Worm (Caenorhabditis elegans) whole organism, mixed stage, embryonic: Measurements from ENCODE around the gene Y45G5AM.7.

Source experiments
- M03D4.4 ChIP-seq: sonication (generic microtip); optimal IDR thresholded peaks from 2 replicates; lab custom pipeline; 2017; ENCODE audit warnings: mild to moderate bottlenecking, missing genetic modification characterization, missing compliant biosample characterization
- blmp-1 ChIP-seq: fragments of 150-350 bp; optimal IDR thresholded peaks from 2 replicates; lab custom pipeline; 2014; ENCODE audit warnings: missing biosample characterization, missing genetic modification characterization
- hlh-1 ChIP-seq: fragments of 150-350 bp; optimal IDR thresholded peaks from 2 replicates; lab custom pipeline; 2014; ENCODE audit warnings: missing biosample characterization, missing genetic modification reagents, missing genetic modification characterization
- lin-13 ChIP-seq: fragments of 150-350 bp; optimal IDR thresholded peaks from 2 replicates; lab custom pipeline; 2014; ENCODE audit warnings: missing biosample characterization, missing genetic modification characterization
- mep-1 ChIP-seq: fragments of 150-350 bp; optimal IDR thresholded peaks from 2 replicates; lab custom pipeline; 2017; ENCODE audit warnings: missing biosample characterization, missing genetic modification reagents, missing genetic modification characterization, inconsistent platforms
- mls-2 ChIP-seq: sonication (generic microtip); optimal IDR thresholded peaks from 2 replicates; lab custom pipeline; 2016; ENCODE audit warnings: mild to moderate bottlenecking, missing genetic modification characterization, moderate library complexity, missing compliant biosample characterization
- nhr-237 ChIP-seq: fragments of 150-350 bp; optimal IDR thresholded peaks from 2 replicates; lab custom pipeline; 2014; ENCODE audit warnings: missing biosample characterization, missing genetic modification characterization
- nhr-28 ChIP-seq: fragments of 150-350 bp; optimal IDR thresholded peaks from 2 replicates; lab custom pipeline; 2014; ENCODE audit warnings: missing biosample characterization, missing genetic modification characterization
- nhr-76 ChIP-seq: sonication (generic microtip); optimal IDR thresholded peaks from 2 replicates; lab custom pipeline; 2017; ENCODE audit warnings: missing biosample characterization, missing genetic modification characterization
- pha-4 ChIP-seq: fragments of 150-350 bp; optimal IDR thresholded peaks from 2 replicates; lab custom pipeline; 2018; ENCODE audit warnings: missing biosample characterization, missing genetic modification reagents, missing genetic modification characterization
- snpc-4 ChIP-seq: fragments of 150-350 bp; optimal IDR thresholded peaks from 2 replicates; lab custom pipeline; 2014; ENCODE audit warnings: missing biosample characterization, missing genetic modification characterization
- sptf-1 ChIP-seq: sonication (generic microtip); optimal IDR thresholded peaks from 2 replicates; lab custom pipeline; 2017; ENCODE audit warnings: mild to moderate bottlenecking, missing genetic modification characterization, moderate library complexity, missing compliant biosample characterization
- unc-62 ChIP-seq: fragments of 150-350 bp; optimal IDR thresholded peaks from 2 replicates; lab custom pipeline; 2014; ENCODE audit warnings: missing biosample characterization, missing genetic modification reagents, missing genetic modification characterization
- ztf-11 ChIP-seq: fragments of 150-350 bp; optimal IDR thresholded peaks from 2 replicates; lab custom pipeline; 2014; ENCODE audit warnings: missing biosample characterization, missing genetic modification characterization

ce11 chrV:4143034-4143433 is 27.0 kb downstream of the Y45G5AM.7 start:
- no peak for TF ChIP-seq mls-2 (tag; lab: Kevin White, UChicago)
- TF ChIP-seq mep-1 (tag; lab: Kevin White, UChicago), result peak; percentile 39
- TF ChIP-seq snpc-4 (tag; lab: Kevin White, UChicago), result no peak
- no peak for TF ChIP-seq nhr-76 (tag; lab: Kevin White, UChicago)
- no peak for TF ChIP-seq unc-62
- TF ChIP-seq pha-4 (tag; lab: Kevin White, UChicago), result no peak
- TF ChIP-seq ztf-11 (tag; lab: Kevin White, UChicago), result no peak
- TF ChIP-seq nhr-28 (tag; lab: Kevin White, UChicago), result no peak
- TF ChIP-seq lin-13 (tag; lab: Kevin White, UChicago), result no peak
- peak; percentile 9 for TF ChIP-seq nhr-237 (tag; lab: Kevin White, UChicago)
- no peak for TF ChIP-seq M03D4.4
- TF ChIP-seq blmp-1 (tag; lab: Kevin White, UChicago), result no peak
- no peak for TF ChIP-seq sptf-1 (tag; lab: Kevin White, UChicago)
- no peak for TF ChIP-seq hlh-1
